ENCODE assay signal across 5 fruit fly cellular contexts in genomic region chr3R:11773325-11773998, dm6.
TF ChIP-seq lines count a peak whose summit lies in the region.

No protein-coding gene starts in this region.

- TF ChIP-seq CTCF in whole organism, embryonic (GFP tag; optimal IDR thresholded peaks at IDR 0.05; lab: Kevin White, UChicago): no peak

TF ChIP-seq in whole organism, 6 proteins besides CTCF, POLR2A, EP300 and RAD21:
- TF ChIP-seq psq (optimal IDR thresholded peaks at IDR 0.05; lab: Kevin White, UChicago): no peak
- no peak for TF ChIP-seq EcR (GFP tag; optimal IDR thresholded peaks at IDR 0.05; lab: Kevin White, UChicago)
- TF ChIP-seq Dll (optimal IDR thresholded peaks at IDR 0.05; lab: Kevin White, UChicago): peak; percentile 91
- TF ChIP-seq pan (optimal IDR thresholded peaks at IDR 0.05; lab: Kevin White, UChicago): no peak
- TF ChIP-seq CG8478 (optimal IDR thresholded peaks at IDR 0.05; lab: Kevin White, UChicago): no peak
- TF ChIP-seq usp (GFP tag; optimal IDR thresholded peaks at IDR 0.05; lab: Kevin White, UChicago): no peak

TF ChIP-seq in whole organism, embryonic, 481 proteins besides CTCF, POLR2A, EP300 and RAD21 (continues in another document):
- TF ChIP-seq CG13424 (tag; optimal IDR thresholded peaks at IDR 0.05; lab: Kevin White, UChicago) (no peak), dpn (GFP tag; optimal IDR thresholded peaks at IDR 0.05; lab: Kevin White, UChicago) (no peak), ewg (GFP tag; optimal IDR thresholded peaks at IDR 0.05; lab: Kevin White, UChicago) (peak; percentile 79), yki (optimal IDR thresholded peaks at IDR 0.05; lab: Kevin White, UChicago) (peak; percentile 97), hbn (GFP tag; IDR thresholded peaks at IDR 0.05; lab: Robert Waterston, UW; ENCODE audit: partially characterized antibody) (peak; percentile 48), cg (GFP tag; optimal IDR thresholded peaks at IDR 0.05; lab: Kevin White, UChicago) (peak; percentile 91), CG1603 (tag; optimal IDR thresholded peaks at IDR 0.05; lab: Kevin White, UChicago) (peak; percentile 9), z (GFP tag; IDR thresholded peaks at IDR 0.05; lab: Robert Waterston, UW) (0 out of 3 replicates have a peak, but pooled peaks have one; percentile 45), ken (GFP tag; IDR thresholded peaks at IDR 0.05; lab: Robert Waterston, UW) (no peak), CG34224 (GFP tag; IDR thresholded peaks at IDR 0.05; lab: Robert Waterston, UW; ENCODE audit: partially characterized antibody) (peak; percentile 51; the same call in 1 of the 3 replicates), NFAT (GFP tag; IDR thresholded peaks at IDR 0.05; lab: Robert Waterston, UW) (no peak), CG14710 (tag; optimal IDR thresholded peaks at IDR 0.05; lab: Kevin White, UChicago) (peak; percentile 1), CG10979 (tag; optimal IDR thresholded peaks at IDR 0.05; lab: Kevin White, UChicago) (no peak), Lpt (GFP tag; optimal IDR thresholded peaks at IDR 0.05; lab: Kevin White, UChicago) (no peak), nerfin-2 (GFP tag; IDR thresholded peaks at IDR 0.05; lab: Robert Waterston, UW; ENCODE audit: partially characterized antibody) (no peak), CG16813 (GFP tag; IDR thresholded peaks at IDR 0.05; lab: Robert Waterston, UW; ENCODE audit: partially characterized antibody) (peak; percentile 36; the same call in 1 of the 3 replicates), CG43689 (GFP tag; IDR thresholded peaks at IDR 0.05; lab: Robert Waterston, UW) (no peak), Drgx (GFP tag; IDR thresholded peaks at IDR 0.05; lab: Robert Waterston, UW) (no peak), HLH3B (GFP tag; IDR thresholded peaks at IDR 0.05; lab: Robert Waterston, UW) (no peak), CG1832 (GFP tag; optimal IDR thresholded peaks at IDR 0.05; lab: Kevin White, UChicago) (no peak)

TF ChIP-seq in whole organism, prepupa, 60 proteins besides CTCF, POLR2A, EP300 and RAD21:
- TF ChIP-seq CG6792 (GFP tag; optimal IDR thresholded peaks at IDR 0.05; lab: Kevin White, UChicago): no peak
- TF ChIP-seq CG1621 (tag; optimal IDR thresholded peaks at IDR 0.05; lab: Kevin White, UChicago): peak; percentile 44
- no peak for TF ChIP-seq CG10631 (GFP tag; optimal IDR thresholded peaks at IDR 0.05; lab: Kevin White, UChicago)
- peak; percentile 70 for TF ChIP-seq Blimp-1 (GFP tag; optimal IDR thresholded peaks at IDR 0.05; lab: Kevin White, UChicago)
- TF ChIP-seq CG6163 (GFP tag; IDR thresholded peaks at IDR 0.05; lab: Robert Waterston, UW): 0 out of 3 replicates have a peak, but pooled peaks have one; percentile 53
- peak; percentile 0 for TF ChIP-seq CG32006 (GFP tag; optimal IDR thresholded peaks at IDR 0.05; lab: Kevin White, UChicago)
- peak; percentile 37 for TF ChIP-seq Eip78C (GFP tag; lab: Kevin White, UChicago)
- TF ChIP-seq lz (GFP tag; optimal IDR thresholded peaks at IDR 0.05; lab: Kevin White, UChicago): no peak
- peak; percentile 38 for TF ChIP-seq CG15336 (GFP tag; IDR thresholded peaks at IDR 0.05; lab: Robert Waterston, UW)
- TF ChIP-seq CG6854 (GFP tag; optimal IDR thresholded peaks at IDR 0.05; lab: Kevin White, UChicago): peak; percentile 27
- TF ChIP-seq CG8119 (GFP tag; IDR thresholded peaks at IDR 0.05; lab: Robert Waterston, UW): peak; percentile 50; the same call in 1 of the 3 replicates

TF ChIP-seq in whole organism, pupa, 21 proteins besides CTCF, POLR2A, EP300 and RAD21:
- TF ChIP-seq Ets98B (GFP tag; IDR thresholded peaks at IDR 0.05; lab: Robert Waterston, UW): peak; percentile 40; the same call in 1 of the 2 replicates
- TF ChIP-seq Snoo (tag; optimal IDR thresholded peaks at IDR 0.05; lab: Kevin White, UChicago): no peak
- TF ChIP-seq CG8301 (tag; optimal IDR thresholded peaks at IDR 0.05; lab: Kevin White, UChicago): peak; percentile 53
- TF ChIP-seq CG32121 (GFP tag; IDR thresholded peaks at IDR 0.05; lab: Robert Waterston, UW): no peak
- TF ChIP-seq CG14655 (GFP tag; optimal IDR thresholded peaks at IDR 0.05; lab: Kevin White, UChicago): peak; percentile 44
- no peak for TF ChIP-seq CG17806 (tag; optimal IDR thresholded peaks at IDR 0.05; lab: Kevin White, UChicago)
- peak; percentile 50 for TF ChIP-seq CG13204 (GFP tag; optimal IDR thresholded peaks at IDR 0.05; lab: Kevin White, UChicago)
- TF ChIP-seq CG12605 (GFP tag; IDR thresholded peaks at IDR 0.05; lab: Robert Waterston, UW): no peak
- TF ChIP-seq CG15710 (tag; optimal IDR thresholded peaks at IDR 0.05; lab: Kevin White, UChicago): no peak
- no peak for TF ChIP-seq fd96Ca (GFP tag; IDR thresholded peaks at IDR 0.05; lab: Robert Waterston, UW)
- TF ChIP-seq Pif1A (GFP tag; optimal IDR thresholded peaks at IDR 0.05; lab: Kevin White, UChicago): peak; percentile 5
- no peak for TF ChIP-seq rn (GFP tag; IDR thresholded peaks at IDR 0.05; lab: Robert Waterston, UW)
- TF ChIP-seq CG10348 (GFP tag; IDR thresholded peaks at IDR 0.05; lab: Robert Waterston, UW): no peak
- no peak for TF ChIP-seq gl (tag; optimal IDR thresholded peaks at IDR 0.05; lab: Kevin White, UChicago)
- TF ChIP-seq Pif1B (GFP tag; optimal IDR thresholded peaks at IDR 0.05; lab: Kevin White, UChicago): no peak
- TF ChIP-seq EcR (GFP tag; optimal IDR thresholded peaks at IDR 0.05; lab: Kevin White, UChicago): peak; percentile 3
- no peak for TF ChIP-seq D1 (tag; optimal IDR thresholded peaks at IDR 0.05; lab: Kevin White, UChicago)
- no peak for TF ChIP-seq CG34367 (tag; optimal IDR thresholded peaks at IDR 0.05; lab: Kevin White, UChicago)
- TF ChIP-seq CG9948 (tag; optimal IDR thresholded peaks at IDR 0.05; lab: Kevin White, UChicago): no peak
- TF ChIP-seq CG8159 (tag; optimal IDR thresholded peaks at IDR 0.05; lab: Kevin White, UChicago): no peak
- no peak; the same call in 2 of the 3 replicates for TF ChIP-seq CG4496 (GFP tag; IDR thresholded peaks at IDR 0.05; lab: Robert Waterston, UW)
TF ChIP-seq in whole organism, pupa: peak in this region for 6.

TF ChIP-seq in whole organism, wandering third instar larva, 38 proteins besides CTCF, POLR2A, EP300 and RAD21:
- TF ChIP-seq brk (GFP tag; optimal IDR thresholded peaks at IDR 0.05; lab: Kevin White, UChicago) (no peak), CrebA (GFP tag; optimal IDR thresholded peaks at IDR 0.05; lab: Kevin White, UChicago; ENCODE audit: borderline replicate concordance) (no peak), Vsx2 (GFP tag; optimal IDR thresholded peaks at IDR 0.05; lab: Kevin White, UChicago; ENCODE audit: partially characterized antibody) (peak; percentile 9), Dif (GFP tag; optimal IDR thresholded peaks at IDR 0.05; lab: Kevin White, UChicago; ENCODE audit: partially characterized antibody) (peak; percentile 5), foxo (GFP tag; optimal IDR thresholded peaks at IDR 0.05; lab: Kevin White, UChicago) (no peak), dl (GFP tag; optimal IDR thresholded peaks at IDR 0.05; lab: Kevin White, UChicago; ENCODE audit: insufficient read depth in 1 of 2, partially characterized antibody in 2 of 2) (peak; percentile 37 to 56)
TF ChIP-seq in whole organism, wandering third instar larva: peak in this region for 3.
